Worm (Caenorhabditis elegans) whole organism, L3 larva: ENCODE data around the gene rps-30.

Source experiments
- ceh-16 ChIP-seq: sonication (generic microtip); optimal IDR thresholded peaks from 2 replicates; lab custom pipeline; 2017; ENCODE audit warnings: missing biosample characterization, missing genetic modification characterization
- lin-15B ChIP-seq: fragments of 150-350 bp; optimal IDR thresholded peaks from 2 replicates; lab custom pipeline; 2014; ENCODE audit warnings: missing biosample characterization, missing genetic modification characterization
- mdl-1 ChIP-seq: fragments of 150-350 bp; optimal IDR thresholded peaks from 2 replicates; lab custom pipeline; 2014; ENCODE audit warnings: missing biosample characterization, missing genetic modification characterization
- nhr-25 ChIP-seq: sonication (generic microtip); optimal IDR thresholded peaks from 2 replicates; lab custom pipeline; 2017; ENCODE audit warnings: missing biosample characterization, missing genetic modification characterization
- pha-4 ChIP-seq: fragments of 150-350 bp; optimal IDR thresholded peaks from 2 replicates; lab custom pipeline; 2014; ENCODE audit warnings: missing biosample characterization, missing genetic modification reagents, missing genetic modification characterization
- snpc-4 ChIP-seq: fragments of 150-350 bp; optimal IDR thresholded peaks from 2 replicates; lab custom pipeline; 2014; ENCODE audit warnings: missing biosample characterization, missing genetic modification characterization
- zag-1 ChIP-seq: fragments of 150-350 bp; optimal IDR thresholded peaks from 2 replicates; lab custom pipeline; 2014; ENCODE audit warnings: missing biosample characterization, missing genetic modification characterization
- ztf-11 ChIP-seq: fragments of 150-350 bp; optimal IDR thresholded peaks from 2 replicates; lab custom pipeline; 2014; ENCODE audit warnings: missing biosample characterization, missing genetic modification characterization

- no peak for TF ChIP-seq zag-1 (tag; lab: Kevin White, UChicago)
- no peak for TF ChIP-seq lin-15B (tag; lab: Kevin White, UChicago)
- no peak for TF ChIP-seq ztf-11 (tag; lab: Kevin White, UChicago)
- TF ChIP-seq pha-4 (tag; lab: Kevin White, UChicago): no peak
- no peak for TF ChIP-seq snpc-4
- TF ChIP-seq nhr-25: no peak
- TF ChIP-seq ceh-16: no peak
- TF ChIP-seq mdl-1 (tag; lab: Kevin White, UChicago): no peak
These were observed 38.2 kb downstream of the rps-30 start, which contains the start of gene ZK742.6 for ce11 chrV:7814601-7815000.
